Worm (Caenorhabditis elegans): Measurements from ENCODE around the gene hlh-17.

The hlh-17 gene

DNA sequence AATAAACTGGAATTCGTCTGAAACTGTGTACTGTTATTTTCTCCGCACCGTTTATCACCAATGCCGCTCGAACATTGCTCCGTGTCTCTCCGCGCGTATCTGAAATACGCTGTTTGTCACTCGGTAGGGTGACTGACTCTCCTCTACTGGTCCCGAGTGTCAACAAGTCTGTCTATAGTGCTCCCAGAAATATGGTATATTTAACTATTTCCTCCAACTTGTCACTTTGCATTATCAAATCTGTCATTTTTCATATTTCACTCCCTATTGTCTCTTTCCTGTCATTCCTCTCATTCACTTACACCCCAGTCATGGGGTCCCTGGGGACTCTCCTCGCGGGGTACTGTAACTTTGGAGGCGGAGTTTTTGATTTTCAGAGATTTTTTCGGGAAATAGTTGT, at the start of gene hlh-17:
Gene hlh-17 (plus strand): TSS at position 301 of the 400 bp plus-strand sequence.
- TF ChIP-seq dmd-4 (tag; optimal IDR thresholded peaks at IDR 0.05) (no peak), nhr-12 (tag; optimal IDR thresholded peaks at IDR 0.05) (no peak), nhr-129 (tag; optimal IDR thresholded peaks at IDR 0.05) (no peak), unc-62 (GFP tag; optimal IDR thresholded peaks at IDR 0.05) (no peak), ceh-16 (tag; optimal IDR thresholded peaks at IDR 0.05) (no peak)

DNA sequence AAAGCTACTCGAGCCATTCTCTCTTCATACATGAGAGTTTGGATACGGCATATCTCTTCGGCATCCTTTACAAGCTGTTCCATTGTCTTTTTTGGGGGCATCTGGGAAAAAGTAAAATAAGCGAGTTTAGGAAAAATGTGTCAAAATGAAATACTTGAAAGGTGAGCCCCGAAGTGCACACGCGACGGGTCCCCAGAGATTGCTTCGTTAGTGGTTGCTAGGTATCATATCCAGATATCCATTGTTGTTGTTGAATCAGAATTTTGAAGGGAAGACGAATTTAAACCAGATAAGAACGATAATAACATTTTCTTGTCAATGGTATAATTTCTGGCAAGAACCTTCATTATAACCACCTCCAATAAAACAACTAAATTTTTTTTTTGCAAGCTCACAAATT, 43.7 kb upstream of the hlh-17 start, which contains the start of gene H25K10.2:
Gene H25K10.2 (minus strand): TSS at position 101 of the 400 bp plus-strand sequence.
- TF ChIP-seq aly-2 (tag; optimal IDR thresholded peaks at IDR 0.05) (no peak), ZK546.5 (tag; optimal IDR thresholded peaks at IDR 0.05) (no peak), ceh-82 (tag; optimal IDR thresholded peaks at IDR 0.05) (no peak), nhr-23 (tag; optimal IDR thresholded peaks at IDR 0.05) (no peak)

DNA sequence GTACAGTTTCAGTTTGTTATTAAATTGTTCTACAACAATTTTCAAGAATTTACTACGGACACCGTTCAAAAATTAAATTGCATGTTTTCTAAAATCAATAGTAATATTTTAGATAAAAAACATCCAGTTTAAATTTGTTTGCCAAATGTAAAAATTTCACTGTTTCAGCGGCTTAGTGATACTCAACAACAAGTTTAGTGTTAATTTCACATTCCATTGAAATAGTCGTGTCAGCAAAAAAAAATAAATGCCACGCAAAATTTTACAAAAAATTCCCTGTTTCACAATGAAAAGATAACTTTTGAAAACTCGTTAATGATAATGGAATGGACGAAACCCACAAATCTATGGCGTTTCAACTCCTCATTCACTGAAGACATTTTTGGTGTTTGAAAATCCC, 38.4 kb upstream of the hlh-17 start:
- TF ChIP-seq elt-1 (tag; optimal IDR thresholded peaks at IDR 0.05): no peak
- TF ChIP-seq nhr-25 (tag; optimal IDR thresholded peaks at IDR 0.05): no peak
- TF ChIP-seq nhr-77 (tag; optimal IDR thresholded peaks at IDR 0.05): no peak
- no peak for TF ChIP-seq skn-1 (tag; optimal IDR thresholded peaks at IDR 0.05)
- TF ChIP-seq lin-11 (tag; optimal IDR thresholded peaks at IDR 0.05): no peak
- TF ChIP-seq ceh-82 (tag; optimal IDR thresholded peaks at IDR 0.05): no peak
- no peak for TF ChIP-seq aly-2 (tag; optimal IDR thresholded peaks at IDR 0.05)

DNA sequence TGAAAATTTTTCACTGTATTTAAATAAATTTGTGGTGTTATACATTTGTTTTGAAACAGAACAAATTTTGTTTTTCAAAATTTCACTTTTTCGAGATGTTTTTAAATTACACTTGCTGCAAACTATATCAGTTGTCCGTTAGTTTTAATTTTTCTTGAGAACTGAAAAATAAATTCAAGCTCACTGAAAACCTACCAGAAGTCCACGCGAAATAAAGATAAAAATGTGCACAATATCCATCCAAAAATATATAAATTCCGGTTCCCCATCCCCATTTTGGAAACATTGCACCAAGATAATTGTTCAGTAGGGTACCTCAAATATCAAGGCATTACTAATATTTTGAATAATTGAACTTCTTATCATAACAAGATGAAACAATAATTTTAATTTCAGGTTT, 33.9 kb upstream of the hlh-17 start:
- TF ChIP-seq lin-39 (tag; optimal IDR thresholded peaks at IDR 0.05) (no peak), egl-27 (tag; optimal IDR thresholded peaks at IDR 0.05) (no peak), nhr-12 (tag; optimal IDR thresholded peaks at IDR 0.05) (no peak), ztf-11 (tag; optimal IDR thresholded peaks at IDR 0.05) (no peak), elt-1 (tag; optimal IDR thresholded peaks at IDR 0.05) (no peak), gmeb-1 (tag; optimal IDR thresholded peaks at IDR 0.05) (no peak), ZK546.5 (tag; optimal IDR thresholded peaks at IDR 0.05) (no peak)

DNA sequence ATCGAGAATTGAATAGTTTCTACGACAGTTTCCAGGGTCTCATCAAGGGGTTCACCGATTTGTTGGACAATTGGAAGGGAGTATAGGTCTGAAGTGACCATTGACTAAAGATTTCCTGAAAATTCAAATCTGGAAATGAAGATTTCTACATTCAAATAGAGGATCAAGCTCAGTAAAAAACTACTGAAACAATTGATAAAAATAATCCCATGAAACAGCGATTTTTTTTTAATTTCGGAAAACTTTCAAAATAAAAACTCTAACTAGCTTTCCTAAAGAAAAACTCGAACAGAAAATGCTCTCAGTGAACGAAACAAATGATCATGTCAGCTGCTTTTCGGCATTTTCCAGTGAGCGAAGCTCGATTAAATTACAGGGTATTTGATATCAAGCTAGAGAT, 33.0 kb upstream of the hlh-17 start, which contains the start of gene srv-11:
Gene srv-11 (minus strand): TSS at position 101 of the 400 bp plus-strand sequence.
- TF ChIP-seq gmeb-1 (tag; optimal IDR thresholded peaks at IDR 0.05) (no peak), lin-11 (tag; optimal IDR thresholded peaks at IDR 0.05) (no peak), unc-62 (GFP tag; optimal IDR thresholded peaks at IDR 0.05) (no peak), nhr-77 (tag; optimal IDR thresholded peaks at IDR 0.05) (no peak), nhr-129 (tag; optimal IDR thresholded peaks at IDR 0.05) (no peak)

DNA sequence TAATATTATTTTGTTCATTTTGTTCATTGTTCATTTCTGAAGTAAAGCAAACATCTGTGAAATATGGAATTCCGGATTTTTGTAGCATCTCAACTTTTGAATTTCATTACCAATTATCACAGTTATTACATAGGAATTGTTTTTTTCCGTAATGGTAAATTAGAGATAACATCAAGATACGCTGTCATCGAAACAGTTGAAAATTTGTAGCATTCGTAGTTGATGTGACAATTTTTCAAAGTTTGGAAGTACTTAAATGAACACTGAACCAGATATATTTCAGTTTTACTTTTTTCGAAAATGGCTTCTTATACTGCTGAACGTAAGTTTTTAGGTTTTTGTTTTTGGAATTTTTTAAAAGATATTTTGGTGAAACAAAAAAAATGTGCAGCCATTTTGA, 28.8 kb upstream of the hlh-17 start, which contains the start of gene H25K10.4:
Gene H25K10.4 (plus strand): TSS at position 301 of the 400 bp plus-strand sequence.
- TF ChIP-seq elt-1 (tag; optimal IDR thresholded peaks at IDR 0.05) (no peak), ztf-4 (tag; optimal IDR thresholded peaks at IDR 0.05) (no peak), sma-3 (GFP tag; optimal IDR thresholded peaks at IDR 0.05) (no peak), nhr-11 (tag; optimal IDR thresholded peaks at IDR 0.05) (no peak), egl-27 (tag; optimal IDR thresholded peaks at IDR 0.05) (no peak), dmd-4 (tag; optimal IDR thresholded peaks at IDR 0.05) (no peak), ztf-1 (GFP tag; conservative IDR thresholded peaks at IDR 0.05) (no peak), ZK546.5 (tag; optimal IDR thresholded peaks at IDR 0.05) (no peak)

DNA sequence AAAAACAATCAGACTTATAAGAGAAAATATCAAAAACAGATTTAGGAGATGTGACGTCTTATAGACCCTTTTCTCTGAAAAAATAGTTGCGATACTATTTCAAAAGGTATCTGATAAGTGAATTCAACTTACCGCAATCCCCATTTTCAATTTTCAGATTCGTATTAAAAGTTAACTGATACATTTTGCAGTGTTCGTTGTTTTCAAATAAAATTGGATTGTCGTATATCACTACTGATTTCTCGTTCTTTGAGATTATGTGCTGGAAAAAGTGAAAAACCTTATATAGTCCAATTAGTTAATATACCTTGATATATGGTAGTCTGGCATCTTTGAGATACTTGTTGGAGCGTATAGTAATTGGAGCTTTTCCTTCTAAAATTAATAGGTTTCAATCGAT, 24.1 kb upstream of the hlh-17 start:
- TF ChIP-seq blmp-1 (tag; optimal IDR thresholded peaks at IDR 0.05; ENCODE audit: insufficient read depth) (no peak), ama-1 (optimal IDR thresholded peaks at IDR 0.05) (no peak), unc-39 (tag; optimal IDR thresholded peaks at IDR 0.05) (no peak), gmeb-1 (tag; optimal IDR thresholded peaks at IDR 0.05) (no peak), sma-9 (GFP tag; optimal IDR thresholded peaks at IDR 0.05) (no peak), sma-9 (tag; optimal IDR thresholded peaks at IDR 0.05) (no peak), snpc-4 (tag; optimal IDR thresholded peaks at IDR 0.05) (no peak), nhr-6 (tag; optimal IDR thresholded peaks at IDR 0.05) (no peak), R02D3.7 (tag; optimal IDR thresholded peaks at IDR 0.05) (no peak)
